Fruit fly (Drosophila melanogaster): ENCODE results near the gene mrt.
A peak's percentile ranks its signal among the peaks of the same experiment; 100 is the strongest.

- TF ChIP-seq CG3838 (GFP tag; optimal IDR thresholded peaks at IDR 0.05) = no peak
- peak; percentile 91 for TF ChIP-seq CG11696 (GFP tag; IDR thresholded peaks at IDR 0.05)
- no peak for TF ChIP-seq zen2 (GFP tag; IDR thresholded peaks at IDR 0.05; ENCODE audit: partially characterized antibody)
- TF ChIP-seq CG12155 (GFP tag; optimal IDR thresholded peaks at IDR 0.05) = peak; percentile 46
- no peak for TF ChIP-seq pita (GFP tag; optimal IDR thresholded peaks at IDR 0.05)
- TF ChIP-seq jumu (GFP tag; optimal IDR thresholded peaks at IDR 0.05) = no peak
- TF ChIP-seq CG12104 (GFP tag; optimal IDR thresholded peaks at IDR 0.05) = peak; percentile 75
- TF ChIP-seq GATAe (GFP tag; conservative IDR thresholded peaks at IDR 0.05) = no peak
Measured at dm6 chr3R:27246264-27246663, 36.2 kb downstream of the mrt start.
